Fruit fly (Drosophila melanogaster): ENCODE data around the gene CG7530.

- TF ChIP-seq OdsH (GFP tag; optimal IDR thresholded peaks at IDR 0.05) = no peak
- no peak for TF ChIP-seq sage (GFP tag; optimal IDR thresholded peaks at IDR 0.05)
- no peak for TF ChIP-seq Vsx2 (GFP tag; optimal IDR thresholded peaks at IDR 0.05; ENCODE audit: partially characterized antibody)
- TF ChIP-seq dmrt93B (GFP tag; optimal IDR thresholded peaks at IDR 0.05) = no peak
- TF ChIP-seq dsf (GFP tag; optimal IDR thresholded peaks at IDR 0.05; ENCODE audit: borderline replicate concordance) = no peak
- TF ChIP-seq h (GFP tag; optimal IDR thresholded peaks at IDR 0.05) = no peak
- no peak for TF ChIP-seq Dfd (GFP tag; optimal IDR thresholded peaks at IDR 0.05)
- no peak for TF ChIP-seq psq (GFP tag; optimal IDR thresholded peaks at IDR 0.05)
- TF ChIP-seq pan (optimal IDR thresholded peaks at IDR 0.05) = no peak
- no peak for TF ChIP-seq br (GFP tag; optimal IDR thresholded peaks at IDR 0.05)
Observed at dm6 chr3R:14748323-14749076, 17.2 kb upstream of the CG7530 start.
